Worm (Caenorhabditis elegans): ENCODE data around the gene npr-9.

ce11 chrX:11367087-11367486 lies 37.6 kb downstream of the npr-9 start:
- no peak for TF ChIP-seq lin-13 (GFP tag; optimal IDR thresholded peaks at IDR 0.05)
- no peak for TF ChIP-seq nhr-11 (tag; optimal IDR thresholded peaks at IDR 0.05)
